Worm (Caenorhabditis elegans): ENCODE measurements around the gene R11D1.2.

The R11D1.2 gene

DNA sequence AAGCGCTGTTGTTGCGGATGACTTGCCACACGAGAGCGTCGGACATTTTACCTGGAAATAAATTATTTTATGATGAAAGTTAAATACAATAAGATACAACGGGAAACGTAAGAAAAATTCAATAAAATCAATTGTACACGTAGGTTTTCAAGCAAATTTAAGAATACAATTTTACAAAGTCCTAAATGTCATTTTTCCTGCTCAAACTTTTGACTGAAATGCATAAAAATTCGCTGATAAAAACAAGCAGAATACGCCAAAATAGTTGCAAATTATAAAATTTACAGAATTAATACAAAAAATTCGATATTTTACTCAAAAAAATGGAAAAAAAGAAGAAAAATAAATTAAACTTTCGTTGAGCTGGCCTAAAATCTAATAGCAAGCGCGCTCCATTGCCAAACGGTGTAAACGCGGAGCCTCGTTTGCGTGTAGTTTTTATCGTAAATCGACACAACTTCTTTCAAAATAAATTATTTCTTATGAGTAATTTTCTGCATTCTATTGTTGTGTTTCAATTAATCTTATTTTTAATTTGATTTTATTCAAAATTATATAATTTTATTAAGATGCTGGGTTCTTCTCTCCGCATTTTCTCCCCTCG is 19.8 kb downstream of the R11D1.2 start, which contains the start of the genes rpl-28 and mrpl-49 (continued):
- TF ChIP-seq B0019.2 (GFP tag; conservative IDR thresholded peaks at IDR 0.05) (0 out of 2 replicates have a peak, but pooled peaks have one; percentile 25), D2030.7 (GFP tag; IDR thresholded peaks at IDR 0.05) (peak; percentile 42; the same call in 1 of the 2 replicates), ztf-26 (tag; optimal IDR thresholded peaks at IDR 0.05) (peak; percentile 21), nhr-80 (tag; optimal IDR thresholded peaks at IDR 0.05) (peak; percentile 59)

DNA sequence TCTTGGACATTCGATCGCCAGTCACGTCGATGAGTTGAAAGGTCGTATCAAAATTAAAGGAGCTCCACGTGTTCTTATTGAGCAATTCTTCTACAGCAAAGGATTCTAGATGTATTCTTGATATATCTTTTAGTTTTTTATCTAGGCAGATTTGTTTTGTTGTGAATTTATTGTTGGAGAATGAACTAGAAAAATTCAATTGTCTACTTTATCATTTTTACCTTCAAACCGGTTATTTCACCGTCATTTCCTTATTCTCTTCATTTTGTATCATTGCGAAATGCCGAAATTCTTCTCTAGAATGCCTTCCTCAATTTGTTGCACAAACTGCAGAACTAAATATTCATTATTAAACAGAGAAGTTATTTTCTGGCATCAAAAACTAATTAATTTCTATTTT is 20.8 kb downstream of the R11D1.2 start, which contains the start of gene R11D1.10:
Gene R11D1.10 (plus strand): TSS at position 301 of the 400 bp plus-strand sequence.
- no peak for TF ChIP-seq rcor-1 (GFP tag; IDR thresholded peaks at IDR 0.05)

DNA sequence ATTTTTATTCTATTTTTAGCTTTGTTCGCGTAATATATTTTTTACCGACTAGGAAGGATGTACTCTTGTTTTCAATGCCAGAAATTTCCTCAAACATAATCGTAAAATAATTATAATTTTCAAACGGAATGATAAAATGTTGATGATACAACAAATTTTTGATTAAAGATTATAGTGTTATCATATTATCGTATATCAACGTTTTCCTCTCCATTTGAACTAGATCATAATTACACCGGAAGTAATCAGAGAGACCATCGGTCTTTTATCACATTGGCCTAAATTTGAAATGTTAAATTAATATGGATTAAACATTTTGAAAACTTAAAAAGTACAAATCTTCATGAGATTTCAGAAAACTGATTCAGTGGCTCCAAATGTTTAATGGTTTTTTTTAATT is 24.3 kb downstream of the R11D1.2 start:
- TF ChIP-seq nhr-80 (tag; optimal IDR thresholded peaks at IDR 0.05) (peak; percentile 5), madf-8 (GFP tag; conservative IDR thresholded peaks at IDR 0.05) (no peak), mcd-1 (GFP tag; IDR thresholded peaks at IDR 0.05) (no peak), nfyb-1 (GFP tag; IDR thresholded peaks at IDR 0.05) (no peak), unc-130 (GFP tag; optimal IDR thresholded peaks at IDR 0.05) (no peak), Y53G8AR.9 (GFP tag; conservative IDR thresholded peaks at IDR 0.05) (no peak), egl-44 (GFP tag; IDR thresholded peaks at IDR 0.05) (no peak)

DNA sequence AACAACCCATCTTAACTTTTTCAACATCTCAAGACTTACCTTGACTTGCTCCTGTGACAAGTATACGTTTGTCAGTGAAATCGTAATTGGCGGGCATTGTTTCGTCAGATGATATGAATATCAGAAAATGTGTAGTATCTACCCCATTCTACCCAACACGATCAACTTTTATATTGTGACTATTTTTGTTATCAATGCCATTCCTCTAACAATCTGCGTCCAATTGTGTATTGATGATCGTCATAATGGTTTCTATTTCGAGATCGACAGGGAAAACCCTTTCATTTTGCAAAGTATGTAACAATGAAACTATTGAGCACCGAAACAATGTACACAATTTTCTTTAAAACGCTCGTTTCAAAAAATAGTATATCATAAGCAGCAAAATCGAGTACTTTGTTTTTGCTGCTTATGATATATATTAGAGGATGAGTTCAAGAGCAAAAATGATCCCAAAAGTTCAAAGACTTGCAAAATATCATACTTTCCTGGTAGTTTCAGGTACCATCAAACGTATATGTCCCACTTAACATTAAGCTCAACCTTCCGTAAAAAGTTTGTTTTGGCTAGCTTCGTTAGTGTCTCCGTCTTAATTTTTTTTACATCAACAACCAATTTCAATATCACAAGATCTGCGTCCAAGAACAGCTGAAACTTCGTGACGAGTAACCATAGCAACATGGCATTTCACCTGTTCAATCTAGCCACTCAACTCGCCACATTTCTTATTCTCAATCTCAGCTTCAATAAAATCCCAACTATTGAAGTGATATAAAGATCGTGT is 25.3 kb downstream of the R11D1.2 start, which contains the start of the genes dhs-21 and xbx-9:
Gene dhs-21 (minus strand): TSS at position 181 of the 784 bp plus-strand sequence.
Gene xbx-9 (plus strand): TSS at position 734 of the 784 bp plus-strand sequence.
- TF ChIP-seq nhr-80 (tag; optimal IDR thresholded peaks at IDR 0.05) (peak; percentile 70), let-607 (tag; optimal IDR thresholded peaks at IDR 0.05) (no peak)

DNA sequence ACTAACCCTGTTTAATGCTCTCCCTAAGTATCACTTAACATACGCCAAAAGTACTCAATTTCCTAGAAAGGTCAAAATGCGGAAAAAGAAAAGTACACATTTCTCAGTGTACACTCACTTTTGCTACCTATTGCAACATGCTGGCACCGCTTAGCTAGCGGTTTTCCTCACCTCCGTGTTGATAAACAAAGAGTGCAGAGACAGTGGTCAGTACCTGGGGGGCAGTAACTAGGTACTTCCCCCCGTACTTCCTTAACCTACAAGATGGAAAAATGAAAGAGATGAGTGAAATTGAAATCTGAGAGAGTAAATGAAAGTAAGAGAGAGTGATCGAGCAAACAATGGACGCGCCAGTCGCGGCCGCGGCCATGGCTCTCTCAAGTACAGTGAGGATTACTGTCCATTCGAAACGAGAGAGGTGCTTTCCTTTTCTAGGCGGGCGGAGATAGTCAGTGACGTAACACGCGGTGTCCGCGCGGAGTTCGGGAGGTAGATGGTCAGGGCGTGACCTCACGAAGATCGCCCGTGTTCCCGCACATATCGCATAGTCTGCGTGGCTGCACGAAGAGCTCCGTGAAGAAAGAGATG is 27.9 kb downstream of the R11D1.2 start, which contains the start of gene cky-1:
Gene cky-1 (plus strand): TSS at position 538 of the 588 bp plus-strand sequence.
- TF ChIP-seq unc-62 (GFP tag; optimal IDR thresholded peaks at IDR 0.05) (no peak), him-1 (tag; optimal IDR thresholded peaks at IDR 0.05) (no peak), aptf-2 (GFP tag; conservative IDR thresholded peaks at IDR 0.05) (no peak), rcor-1 (GFP tag; IDR thresholded peaks at IDR 0.05) (no peak), hmg-20 (GFP tag; IDR thresholded peaks at IDR 0.05) (no peak), K11D2.4 (GFP tag; IDR thresholded peaks at IDR 0.05) (no peak), F10E7.11 (tag; optimal IDR thresholded peaks at IDR 0.05) (no peak), nhr-120 (GFP tag; IDR thresholded peaks at IDR 0.05) (no peak), snpc-1.3 (tag; optimal IDR thresholded peaks at IDR 0.05; ENCODE audit: insufficient read depth) (no peak), F55B11.4 (tag; optimal IDR thresholded peaks at IDR 0.05; ENCODE audit: borderline replicate concordance, insufficient read depth) (no peak), hsf-1 (GFP tag; IDR thresholded peaks at IDR 0.05) (no peak), F23B12.7 (tag; optimal IDR thresholded peaks at IDR 0.05; ENCODE audit: insufficient read depth) (no peak), Y53F4B.3 (GFP tag; IDR thresholded peaks at IDR 0.05) (no peak), lsy-27 (tag; optimal IDR thresholded peaks at IDR 0.05; ENCODE audit: borderline replicate concordance, insufficient read depth) (no peak)

DNA sequence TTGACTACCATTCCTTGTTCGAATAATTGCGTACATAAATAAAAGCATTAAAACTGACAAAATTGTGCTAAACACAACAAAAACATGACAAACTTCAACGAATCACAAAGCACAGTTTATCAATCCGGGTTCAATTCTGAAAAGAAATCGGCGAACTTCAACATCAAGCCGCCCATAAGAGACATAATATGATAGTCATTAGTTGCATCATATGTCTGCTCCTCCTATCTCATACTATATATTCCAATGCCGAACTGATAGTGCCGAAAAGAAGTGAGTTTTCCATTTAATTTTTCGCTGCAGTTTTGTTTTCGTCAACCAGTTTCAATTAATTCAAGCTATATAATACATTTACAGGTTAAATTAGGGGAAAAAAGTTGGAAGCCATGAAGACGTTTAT is 33.3 kb downstream of the R11D1.2 start, which contains the start of gene hrg-7:
Gene hrg-7 (plus strand): TSS at position 358 of the 400 bp plus-strand sequence.
- TF ChIP-seq nhr-80 (tag; optimal IDR thresholded peaks at IDR 0.05) (peak; percentile 94), mxl-1 (tag; optimal IDR thresholded peaks at IDR 0.05) (no peak)
